Fruit fly (Drosophila melanogaster): Measurements from ENCODE around the gene CG16815.

Gene CG16815

DNA sequence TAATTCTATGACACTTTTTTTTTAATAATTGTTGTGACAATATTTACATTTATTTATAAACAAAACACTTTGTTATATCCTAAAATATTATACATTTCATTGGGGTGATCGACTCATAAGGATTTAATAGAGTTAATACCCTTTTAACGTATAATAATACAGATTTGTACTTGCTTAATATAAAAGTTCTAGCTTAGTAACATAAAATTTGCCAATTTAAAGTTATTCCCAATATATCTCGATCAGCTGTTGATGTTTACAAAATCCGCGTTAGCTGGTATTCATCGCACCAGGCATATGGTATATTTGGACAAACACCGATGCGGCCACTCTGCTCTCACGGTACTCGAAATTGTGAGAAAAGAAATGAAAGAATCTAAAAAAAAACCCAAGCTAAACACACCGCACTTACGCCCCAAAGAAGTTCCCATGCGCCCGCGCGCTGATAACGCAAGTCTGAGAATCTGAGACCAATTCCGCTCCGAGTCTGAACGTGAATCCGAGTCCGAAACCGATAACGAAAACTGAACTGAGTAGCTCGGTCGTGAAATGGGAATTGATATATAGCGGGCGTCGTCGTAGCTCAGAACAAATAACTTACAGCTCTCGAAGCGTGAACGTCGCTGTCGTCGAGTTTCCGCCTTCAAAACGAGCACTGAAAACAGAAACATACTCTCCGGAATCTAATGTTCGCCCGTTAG is 26.0 kb upstream of the CG16815 start, which contains the start of gene Pect (continued):
- TF ChIP-seq tll (GFP tag; optimal IDR thresholded peaks at IDR 0.05): peak in 1 of 2 experiments; percentile 14
- TF ChIP-seq CG11456 (GFP tag; IDR thresholded peaks at IDR 0.05): no peak
- no peak for TF ChIP-seq CG11398 (GFP tag; optimal IDR thresholded peaks at IDR 0.05)
- no peak for TF ChIP-seq CG6654 (GFP tag; optimal IDR thresholded peaks at IDR 0.05)
- TF ChIP-seq fu2 (GFP tag; optimal IDR thresholded peaks at IDR 0.05): no peak
- no peak for TF ChIP-seq CG11560 (tag; IDR thresholded peaks at IDR 0.05)
- TF ChIP-seq Neu2 (GFP tag; optimal IDR thresholded peaks at IDR 0.05; ENCODE audit: borderline replicate concordance): no peak
- TF ChIP-seq CG8924 (tag; optimal IDR thresholded peaks at IDR 0.05): peak; percentile 71
- no peak for TF ChIP-seq cas (GFP tag; IDR thresholded peaks at IDR 0.05)
- TF ChIP-seq zf30C (GFP tag; optimal IDR thresholded peaks at IDR 0.05): no peak
- no peak for TF ChIP-seq lab (GFP tag; optimal IDR thresholded peaks at IDR 0.05)
- TF ChIP-seq sc (optimal IDR thresholded peaks at IDR 0.05): no peak
- TF ChIP-seq sc (GFP tag; optimal IDR thresholded peaks at IDR 0.05): no peak
- TF ChIP-seq esg (GFP tag; conservative IDR thresholded peaks at IDR 0.05): 0 out of 2 replicates have a peak, but pooled peaks have one; percentile 9
- TF ChIP-seq CG17361 (GFP tag; IDR thresholded peaks at IDR 0.05): no peak
- TF ChIP-seq Lhr (GFP tag; optimal IDR thresholded peaks at IDR 0.05): peak; percentile 60
- no peak for TF ChIP-seq tio (GFP tag; optimal IDR thresholded peaks at IDR 0.05)
- TF ChIP-seq ash1 (GFP tag; optimal IDR thresholded peaks at IDR 0.05): no peak
- TF ChIP-seq Six4 (GFP tag; optimal IDR thresholded peaks at IDR 0.05): peak; percentile 4
- no peak for TF ChIP-seq CG11085 (GFP tag; IDR thresholded peaks at IDR 0.05)
- no peak for TF ChIP-seq jigr1 (GFP tag; IDR thresholded peaks at IDR 0.05)
- TF ChIP-seq TFAM (GFP tag; optimal IDR thresholded peaks at IDR 0.05): no peak
- no peak for TF ChIP-seq CG1529 (GFP tag; optimal IDR thresholded peaks at IDR 0.05)
- no peak for TF ChIP-seq CG11504 (tag; optimal IDR thresholded peaks at IDR 0.05)
- TF ChIP-seq CG12391 (tag; optimal IDR thresholded peaks at IDR 0.05): peak; percentile 63
- TF ChIP-seq CG7556 (GFP tag; optimal IDR thresholded peaks at IDR 0.05): no peak
- no peak for TF ChIP-seq ems (GFP tag; optimal IDR thresholded peaks at IDR 0.05)
- no peak for TF ChIP-seq pan (optimal IDR thresholded peaks at IDR 0.05)
- peak in 1 of 2 experiments; percentile 4 for TF ChIP-seq pan (GFP tag; optimal IDR thresholded peaks at IDR 0.05 in 1 of 2, IDR thresholded peaks at IDR 0.05 in 1 of 2)
- peak; percentile 14 for TF ChIP-seq CG17829 (tag; optimal IDR thresholded peaks at IDR 0.05)
- no peak for TF ChIP-seq unpg (GFP tag; optimal IDR thresholded peaks at IDR 0.05)
- TF ChIP-seq CG4707 (GFP tag; optimal IDR thresholded peaks at IDR 0.05): peak; percentile 44
- TF ChIP-seq Asciz (GFP tag; optimal IDR thresholded peaks at IDR 0.05): no peak
- TF ChIP-seq Nf-YB (GFP tag; optimal IDR thresholded peaks at IDR 0.05): no peak
- no peak for TF ChIP-seq Nf-YC (tag; optimal IDR thresholded peaks at IDR 0.05)
- TF ChIP-seq trem (tag; optimal IDR thresholded peaks at IDR 0.05): peak; percentile 25
- TF ChIP-seq Xrp1 (GFP tag; IDR thresholded peaks at IDR 0.05): peak; percentile 19; the same call in 1 of the 2 replicates
- TF ChIP-seq Hey (tag; optimal IDR thresholded peaks at IDR 0.05): no peak
- TF ChIP-seq D19B (GFP tag; optimal IDR thresholded peaks at IDR 0.05): no peak
- no peak for TF ChIP-seq Dip3 (GFP tag; optimal IDR thresholded peaks at IDR 0.05)
- TF ChIP-seq GATAe (GFP tag; conservative IDR thresholded peaks at IDR 0.05): peak; percentile 56; the same call in 1 of the 2 replicates
- TF ChIP-seq gcm (GFP tag; optimal IDR thresholded peaks at IDR 0.05): no peak
- no peak for TF ChIP-seq fd102C (GFP tag; optimal IDR thresholded peaks at IDR 0.05)
- no peak for TF ChIP-seq run (tag; optimal IDR thresholded peaks at IDR 0.05)
- TF ChIP-seq onecut (GFP tag; IDR thresholded peaks at IDR 0.05): no peak; the same call in 1 of the 2 replicates
- TF ChIP-seq CG15601 (tag; optimal IDR thresholded peaks at IDR 0.05): no peak
- TF ChIP-seq CG8359 (GFP tag; optimal IDR thresholded peaks at IDR 0.05; ENCODE audit: borderline replicate concordance): no peak
- no peak for TF ChIP-seq jing (GFP tag; optimal IDR thresholded peaks at IDR 0.05)
- no peak for TF ChIP-seq Hand (GFP tag; optimal IDR thresholded peaks at IDR 0.05)
- no peak for TF ChIP-seq tap (tag; optimal IDR thresholded peaks at IDR 0.05)

Data from whole organism, embryonic.